Fruit fly (Drosophila melanogaster): ENCODE measurements around the gene RpS15Aa.

Gene RpS15Aa

dm6 chrX:13313133-13313532 is 24.4 kb downstream of the RpS15Aa start:
- TF ChIP-seq CG8478 (optimal IDR thresholded peaks at IDR 0.05): no peak

DNA sequence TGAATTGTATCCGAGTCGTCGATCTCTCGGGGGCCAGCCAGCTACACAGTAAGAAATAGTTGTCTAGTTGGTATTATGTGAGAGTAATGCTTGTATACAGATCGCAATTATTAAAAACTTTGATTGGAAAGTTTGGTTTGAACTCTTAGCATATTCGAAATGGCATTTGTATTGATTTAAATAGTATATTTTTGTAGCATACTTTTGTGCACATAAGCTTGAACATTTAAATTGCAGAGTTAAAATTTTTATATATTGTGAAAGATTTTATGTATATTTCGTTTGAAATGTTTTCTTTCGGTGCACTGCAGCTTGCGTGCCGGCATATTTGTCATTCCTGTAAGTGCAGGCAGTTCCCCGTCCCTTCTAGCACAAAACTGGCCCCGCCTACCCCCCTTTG is 25.3 kb downstream of the RpS15Aa start:
- TF ChIP-seq EcR (GFP tag; optimal IDR thresholded peaks at IDR 0.05) (no peak), CG8478 (optimal IDR thresholded peaks at IDR 0.05) (no peak), Dll (optimal IDR thresholded peaks at IDR 0.05) (no peak)

- TF ChIP-seq EcR (GFP tag; optimal IDR thresholded peaks at IDR 0.05) (no peak), CG8478 (optimal IDR thresholded peaks at IDR 0.05) (no peak), psq (optimal IDR thresholded peaks at IDR 0.05) (no peak), Dll (optimal IDR thresholded peaks at IDR 0.05) (no peak), pan (optimal IDR thresholded peaks at IDR 0.05) (no peak), usp (GFP tag; optimal IDR thresholded peaks at IDR 0.05) (no peak)
Observed at dm6 chrX:13310764-13311163, 26.7 kb downstream of the RpS15Aa start.

- TF ChIP-seq EcR (GFP tag; optimal IDR thresholded peaks at IDR 0.05) (no peak), psq (optimal IDR thresholded peaks at IDR 0.05) (no peak), usp (GFP tag; optimal IDR thresholded peaks at IDR 0.05) (no peak), Dll (optimal IDR thresholded peaks at IDR 0.05) (no peak), pan (optimal IDR thresholded peaks at IDR 0.05) (no peak), CG8478 (optimal IDR thresholded peaks at IDR 0.05) (no peak)
Observed at dm6 chrX:13307189-13307588, 30.3 kb downstream of the RpS15Aa start.

- TF ChIP-seq usp (GFP tag; optimal IDR thresholded peaks at IDR 0.05) (no peak), psq (optimal IDR thresholded peaks at IDR 0.05) (no peak), CG8478 (optimal IDR thresholded peaks at IDR 0.05) (no peak), Dll (optimal IDR thresholded peaks at IDR 0.05) (no peak), pan (optimal IDR thresholded peaks at IDR 0.05) (no peak), EcR (GFP tag; optimal IDR thresholded peaks at IDR 0.05) (no peak)
Observed at dm6 chrX:13305323-13305722, 32.2 kb downstream of the RpS15Aa start.

- TF ChIP-seq EcR (GFP tag; optimal IDR thresholded peaks at IDR 0.05) (no peak), pan (optimal IDR thresholded peaks at IDR 0.05) (no peak), Dll (optimal IDR thresholded peaks at IDR 0.05) (no peak), CG8478 (optimal IDR thresholded peaks at IDR 0.05) (no peak), psq (optimal IDR thresholded peaks at IDR 0.05) (no peak), usp (GFP tag; optimal IDR thresholded peaks at IDR 0.05) (no peak)
Observed at dm6 chrX:13303656-13304647, 33.6 kb downstream of the RpS15Aa start.

DNA sequence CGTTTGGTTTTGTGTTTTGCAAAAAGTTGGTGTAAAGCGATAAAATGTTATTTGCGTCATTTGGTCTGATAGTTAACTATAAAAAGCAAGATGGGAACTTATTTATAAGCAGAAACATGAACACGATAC is 34.1 kb downstream of the RpS15Aa start, which contains the start of gene IP3K2:
IP3K2 (plus strand) TSS at position 107 of the 129 bp plus-strand sequence.
- TF ChIP-seq CG8478 (optimal IDR thresholded peaks at IDR 0.05) (no peak), EcR (GFP tag; optimal IDR thresholded peaks at IDR 0.05) (no peak), pan (optimal IDR thresholded peaks at IDR 0.05) (no peak), Dll (optimal IDR thresholded peaks at IDR 0.05) (no peak), usp (GFP tag; optimal IDR thresholded peaks at IDR 0.05) (no peak), psq (optimal IDR thresholded peaks at IDR 0.05) (no peak)

- TF ChIP-seq usp (GFP tag; optimal IDR thresholded peaks at IDR 0.05): no peak
- TF ChIP-seq psq (optimal IDR thresholded peaks at IDR 0.05): no peak
- TF ChIP-seq pan (optimal IDR thresholded peaks at IDR 0.05): no peak
Observed at dm6 chrX:13302615-13303526, 34.6 kb downstream of the RpS15Aa start.

DNA sequence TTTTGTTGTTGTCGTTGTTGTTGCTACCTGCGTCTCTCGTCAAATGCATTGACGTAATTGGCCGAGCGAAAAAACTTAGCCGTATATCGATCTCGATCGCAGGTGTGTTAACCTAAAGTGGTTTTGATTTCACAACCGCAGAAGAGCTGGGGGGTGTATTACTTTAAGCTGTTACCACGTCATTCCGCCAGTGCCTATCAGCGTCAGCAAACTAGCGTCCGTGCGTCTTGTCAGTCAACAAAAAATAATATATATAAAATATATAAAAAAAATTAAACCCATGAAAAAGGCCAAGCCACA is 35.2 kb downstream of the RpS15Aa start, which contains the start of gene CG1764:
CG1764 (minus strand) TSS at position 101 of the 300 bp plus-strand sequence.
- TF ChIP-seq CG8478 (optimal IDR thresholded peaks at IDR 0.05) (no peak), EcR (GFP tag; optimal IDR thresholded peaks at IDR 0.05) (no peak), pan (optimal IDR thresholded peaks at IDR 0.05) (no peak), psq (optimal IDR thresholded peaks at IDR 0.05) (no peak)

- TF ChIP-seq psq (optimal IDR thresholded peaks at IDR 0.05) (no peak), usp (GFP tag; optimal IDR thresholded peaks at IDR 0.05) (no peak), CG8478 (optimal IDR thresholded peaks at IDR 0.05) (no peak), pan (optimal IDR thresholded peaks at IDR 0.05) (no peak), EcR (GFP tag; optimal IDR thresholded peaks at IDR 0.05) (no peak), Dll (optimal IDR thresholded peaks at IDR 0.05) (no peak)
Observed at dm6 chrX:13300835-13301502, 36.5 kb downstream of the RpS15Aa start.

DNA sequence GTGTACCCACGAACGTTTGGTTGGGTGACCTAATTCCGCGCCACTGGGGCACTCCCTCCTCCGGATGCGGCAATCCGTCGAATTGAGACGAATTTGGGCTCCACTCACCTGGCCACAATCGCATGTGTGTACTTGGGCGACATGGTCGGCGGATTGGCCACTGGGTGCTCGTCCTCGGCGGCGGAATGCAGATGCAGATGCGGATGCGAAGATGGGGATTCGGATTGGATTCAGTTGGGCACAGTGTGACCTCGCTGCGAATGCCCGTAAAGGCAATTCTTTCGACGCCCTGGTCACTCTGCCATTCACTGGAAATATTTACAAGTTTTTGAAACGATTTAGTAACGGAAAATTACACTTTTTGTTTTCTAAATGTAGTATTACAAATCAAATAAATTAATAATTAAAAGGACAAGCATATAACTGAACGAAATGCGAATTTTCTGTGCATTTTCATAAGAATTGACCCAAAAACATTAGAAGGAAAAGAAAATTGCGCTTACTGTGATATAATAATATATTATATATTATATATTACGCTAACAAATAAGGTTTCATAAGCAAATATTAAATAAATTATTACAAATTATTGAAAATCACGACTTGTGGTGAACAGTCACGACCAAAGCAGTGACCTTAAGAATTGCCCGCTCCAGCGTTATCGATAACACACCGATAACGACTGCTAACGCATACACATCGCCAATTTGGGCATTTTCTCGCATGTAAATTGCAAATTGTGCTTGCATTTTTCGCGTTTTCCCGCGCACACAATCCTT is 40.9 kb downstream of the RpS15Aa start, which contains the start of gene CG1622:
CG1622 (plus strand) TSS at position 678 of the 779 bp plus-strand sequence.
- TF ChIP-seq Dll (optimal IDR thresholded peaks at IDR 0.05) (no peak), psq (optimal IDR thresholded peaks at IDR 0.05) (no peak), CG8478 (optimal IDR thresholded peaks at IDR 0.05) (no peak), usp (GFP tag; optimal IDR thresholded peaks at IDR 0.05) (no peak), EcR (GFP tag; optimal IDR thresholded peaks at IDR 0.05) (no peak), pan (optimal IDR thresholded peaks at IDR 0.05) (no peak)
